Fruit fly (Drosophila melanogaster): ENCODE measurements around the gene mys.
A peak's percentile ranks its signal among the peaks of the same experiment; 100 is the strongest.

mys gene

dm6 chrX:8091017-8091620, 29.7 kb downstream of the mys start (continued):
- TF ChIP-seq bab2 (GFP tag; optimal IDR thresholded peaks at IDR 0.05) (peak; percentile 87), CG1603 (tag; optimal IDR thresholded peaks at IDR 0.05) (peak; percentile 95), mam (GFP tag; optimal IDR thresholded peaks at IDR 0.05) (peak; percentile 91), bsh (GFP tag; optimal IDR thresholded peaks at IDR 0.05) (peak; percentile 91 to 97), CG16813 (GFP tag; IDR thresholded peaks at IDR 0.05; ENCODE audit: partially characterized antibody) (no peak), psq (GFP tag; optimal IDR thresholded peaks at IDR 0.05) (peak; percentile 81), CG11456 (GFP tag; IDR thresholded peaks at IDR 0.05) (peak; percentile 98), CG14014 (GFP tag; IDR thresholded peaks at IDR 0.05) (peak; percentile 98), CG4707 (GFP tag; optimal IDR thresholded peaks at IDR 0.05) (peak; percentile 98), CG30403 (GFP tag; optimal IDR thresholded peaks at IDR 0.05) (peak; percentile 96), CG10274 (GFP tag; optimal IDR thresholded peaks at IDR 0.05) (peak; percentile 89), Abd-B (GFP tag; optimal IDR thresholded peaks at IDR 0.05) (peak; percentile 89), NK7.1 (GFP tag; optimal IDR thresholded peaks at IDR 0.05) (peak; percentile 79), CG2116 (GFP tag; optimal IDR thresholded peaks at IDR 0.05) (peak; percentile 75), fd96Cb (tag; optimal IDR thresholded peaks at IDR 0.05) (peak; percentile 95), CG11247 (GFP tag; IDR thresholded peaks at IDR 0.05) (peak; percentile 99), Hand (GFP tag; optimal IDR thresholded peaks at IDR 0.05) (peak; percentile 96), fru (optimal IDR thresholded peaks at IDR 0.05) (no peak), CG4617 (GFP tag; optimal IDR thresholded peaks at IDR 0.05; ENCODE audit: borderline replicate concordance) (peak; percentile 84), bcd (GFP tag; optimal IDR thresholded peaks at IDR 0.05) (peak; percentile 97), Gug (GFP tag; IDR thresholded peaks at IDR 0.05) (peak; percentile 96), Hr51 (GFP tag; optimal IDR thresholded peaks at IDR 0.05) (peak; percentile 88 to 97), CG2678 (tag; optimal IDR thresholded peaks at IDR 0.05) (peak; percentile 97), CG14441 (GFP tag; IDR thresholded peaks at IDR 0.05) (peak; percentile 99), CG4360 (GFP tag; IDR thresholded peaks at IDR 0.05) (peak; percentile 73), CG6272 (GFP tag; IDR thresholded peaks at IDR 0.05) (peak; percentile 97), ap (GFP tag; IDR thresholded peaks at IDR 0.05) (peak; percentile 98), CG17829 (tag; optimal IDR thresholded peaks at IDR 0.05) (peak; percentile 96), en (GFP tag; optimal IDR thresholded peaks at IDR 0.05) (peak; percentile 76), Lhr (GFP tag; optimal IDR thresholded peaks at IDR 0.05) (peak; percentile 78), ATbp (GFP tag; optimal IDR thresholded peaks at IDR 0.05) (peak; percentile 97), CG6791 (GFP tag; IDR thresholded peaks at IDR 0.05; ENCODE audit: partially characterized antibody) (no peak), vnd (GFP tag; IDR thresholded peaks at IDR 0.05; ENCODE audit: partially characterized antibody) (no peak), chinmo (GFP tag; IDR thresholded peaks at IDR 0.05; ENCODE audit: partially characterized antibody) (peak; percentile 86; the same call in 2 of the 4 replicates), CG15269 (tag; optimal IDR thresholded peaks at IDR 0.05) (peak; percentile 97), D19A (tag; optimal IDR thresholded peaks at IDR 0.05) (peak; percentile 91), CG6765 (GFP tag; optimal IDR thresholded peaks at IDR 0.05) (peak; percentile 95), zfh2 (GFP tag; optimal IDR thresholded peaks at IDR 0.05) (peak; percentile 87), Elba2 (GFP tag; optimal IDR thresholded peaks at IDR 0.05) (no peak), CG16779 (GFP tag; IDR thresholded peaks at IDR 0.05) (peak; percentile 96), CG5953 (GFP tag; IDR thresholded peaks at IDR 0.05) (peak; percentile 99), gcm (GFP tag; optimal IDR thresholded peaks at IDR 0.05) (peak; percentile 92), Awh (GFP tag; IDR thresholded peaks at IDR 0.05) (peak; percentile 99), so (GFP tag; IDR thresholded peaks at IDR 0.05) (peak; percentile 99), CG1647 (GFP tag; optimal IDR thresholded peaks at IDR 0.05) (peak; percentile 91), Ets97D (GFP tag; optimal IDR thresholded peaks at IDR 0.05) (peak; percentile 55), CG10979 (tag; optimal IDR thresholded peaks at IDR 0.05) (peak; percentile 95), CG9609 (GFP tag; optimal IDR thresholded peaks at IDR 0.05) (peak; percentile 87), z (GFP tag; IDR thresholded peaks at IDR 0.05) (peak; percentile 76), Dip2 (GFP tag; IDR thresholded peaks at IDR 0.05) (peak; percentile 72)
